Fruit fly (Drosophila melanogaster) whole organism, prepupa: ENCODE results near the gene Fuca.

Experiments
- Blimp-1 ChIP-seq: fragments of 200-800 bp; sonication (Bioruptor generic); optimal IDR thresholded peaks from 3 replicates; lab custom pipeline; 2017; ENCODE audit warnings: missing biosample characterization, missing genetic modification characterization, mild to moderate bottlenecking, moderate library complexity, missing genetic modification reagents
- CG4318 ChIP-seq: fragments of 200-800 bp; sonication (Bioruptor generic); optimal IDR thresholded peaks from 3 replicates; lab custom pipeline; 2017; ENCODE audit warnings: missing biosample characterization, mild to moderate bottlenecking, missing genetic modification characterization
- CG6792 ChIP-seq: fragments of 200-800 bp; sonication (Bioruptor generic); optimal IDR thresholded peaks from 3 replicates; lab custom pipeline; 2016; ENCODE audit warnings: missing biosample characterization, missing genetic modification characterization
- Ets21C ChIP-seq: fragments of 200-800 bp; sonication (Bioruptor generic); optimal IDR thresholded peaks from 3 replicates; lab custom pipeline; 2016; ENCODE audit warnings: missing biosample characterization, missing genetic modification characterization
- eg ChIP-seq: fragments of 200-800 bp; sonication (Bioruptor generic); IDR thresholded peaks from 3 replicates; pipeline ENCODE4 v1.3.6; 2022; ENCODE audit warnings: missing biosample characterization, missing genetic modification characterization
- esn ChIP-seq: fragments of 200-800 bp; sonication (Bioruptor generic); optimal IDR thresholded peaks from 2 replicates; lab custom pipeline; 2016; ENCODE audit warnings: missing biosample characterization, mild to moderate bottlenecking, missing genetic modification characterization, moderate library complexity
- ss ChIP-seq, 2 experiments: fragments of 200-800 bp; sonication (Bioruptor generic); optimal IDR thresholded peaks; 2 replicates in 1 of 2; 3 replicates in 1 of 2; lab custom pipeline; 2017 to 2018; ENCODE audit warnings: mild to moderate bottlenecking in 2 of 2, missing biosample characterization in 2 of 2, missing genetic modification characterization in 2 of 2, moderate library complexity in 1 of 2

DNA sequence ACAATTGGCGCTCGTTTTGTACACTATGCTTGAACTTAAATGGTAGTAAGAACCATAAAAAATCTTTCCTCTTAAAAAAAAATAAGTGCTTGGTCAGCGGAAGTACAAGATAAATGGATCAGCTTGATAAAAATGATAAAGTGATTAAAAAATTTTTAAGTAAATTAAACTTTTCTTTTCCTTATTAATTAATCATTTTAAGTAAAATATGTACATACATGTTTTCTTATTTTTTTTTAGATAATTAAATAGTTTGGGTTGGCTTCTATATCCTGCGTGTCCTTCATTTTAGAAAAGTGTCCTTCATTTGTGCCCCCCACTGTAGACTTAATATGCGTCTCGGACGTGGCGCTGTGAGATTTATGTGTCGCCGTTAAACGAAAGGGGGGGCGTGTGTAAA is 34.1 kb upstream of the Fuca start:
- TF ChIP-seq CG4318 (GFP tag; lab: Kevin White, UChicago), result peak; percentile 47
- no peak for TF ChIP-seq esn
- TF ChIP-seq ss (GFP tag; optimal IDR thresholded peaks at IDR 0.05; lab: Kevin White, UChicago), result no peak
- no peak for TF ChIP-seq CG6792 (GFP tag; lab: Kevin White, UChicago)
- no peak for TF ChIP-seq Blimp-1 (GFP tag; lab: Kevin White, UChicago)
- TF ChIP-seq Ets21C, result no peak
- TF ChIP-seq eg (GFP tag; lab: Robert Waterston, UW), result no peak
